Worm (Caenorhabditis elegans): ENCODE data around the gene srb-16.

The srb-16 gene

DNA sequence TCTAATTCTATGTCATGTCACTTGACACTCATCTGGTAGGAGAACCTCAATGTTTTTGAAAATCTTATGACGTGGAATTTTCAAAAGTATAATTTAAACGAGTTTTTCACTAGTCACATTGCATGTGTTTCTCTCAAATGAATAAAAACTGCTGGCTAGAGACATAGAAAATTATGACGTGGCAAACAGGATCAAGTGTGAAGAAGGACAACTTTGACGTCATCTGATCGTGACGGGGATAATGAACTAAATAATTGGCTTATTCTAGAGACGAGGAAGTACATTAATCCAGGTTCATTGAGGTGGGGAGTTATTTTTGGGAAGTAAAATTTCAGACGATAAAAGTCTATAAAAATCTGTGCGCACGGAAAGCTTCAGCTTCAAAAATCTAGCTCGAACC lies 32.5 kb upstream of the srb-16 start:
- TF ChIP-seq che-1 (tag; optimal IDR thresholded peaks at IDR 0.05) (no peak), gmeb-2 (tag; optimal IDR thresholded peaks at IDR 0.05) (no peak), zip-5 (tag; optimal IDR thresholded peaks at IDR 0.05) (no peak), K09A11.1 (tag; optimal IDR thresholded peaks at IDR 0.05; ENCODE audit: insufficient read depth) (no peak), ceh-30 (tag; optimal IDR thresholded peaks at IDR 0.05) (no peak), ceh-14 (tag; optimal IDR thresholded peaks at IDR 0.05) (no peak), pha-4 (tag; optimal IDR thresholded peaks at IDR 0.05) (no peak)

DNA sequence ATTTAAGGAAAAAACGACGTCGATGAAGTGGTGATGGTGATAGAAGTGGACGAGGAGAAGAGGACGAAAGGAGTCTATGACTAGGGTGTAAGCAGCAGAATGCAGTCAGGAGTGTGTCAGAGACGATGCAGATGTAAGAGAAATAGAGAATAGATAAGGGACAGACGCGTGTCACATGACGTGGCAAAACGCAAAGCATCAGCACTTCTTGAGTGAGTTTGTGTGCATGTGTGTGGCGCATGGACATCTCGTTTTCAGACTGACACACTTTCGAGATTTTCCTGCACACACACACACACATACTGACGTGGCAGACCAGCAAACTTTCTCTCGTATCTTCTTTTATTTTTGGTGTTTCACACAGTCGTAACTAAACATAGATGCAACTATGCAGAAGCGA lies 31.7 kb upstream of the srb-16 start:
- no peak for TF ChIP-seq ceh-22 (tag; optimal IDR thresholded peaks at IDR 0.05)
- no peak for TF ChIP-seq T23F11.4 (GFP tag; optimal IDR thresholded peaks at IDR 0.05)
- TF ChIP-seq mec-3 (tag; optimal IDR thresholded peaks at IDR 0.05; ENCODE audit: borderline replicate concordance): no peak
- no peak for TF ChIP-seq hlh-8 (tag; optimal IDR thresholded peaks at IDR 0.05)
- peak; percentile 14 for TF ChIP-seq nfya-1 (tag; optimal IDR thresholded peaks at IDR 0.05)
- TF ChIP-seq ceh-6 (GFP tag; optimal IDR thresholded peaks at IDR 0.05): no peak
- no peak for TF ChIP-seq rnt-1 (tag; optimal IDR thresholded peaks at IDR 0.05)
- peak; percentile 89 for TF ChIP-seq hlh-30 (tag; optimal IDR thresholded peaks at IDR 0.05; ENCODE audit: insufficient read depth)
- TF ChIP-seq ceh-45 (GFP tag; IDR thresholded peaks at IDR 0.05): 0 out of 2 replicates have a peak, but pooled peaks have one; percentile 31
- no peak for TF ChIP-seq odd-2 (tag; optimal IDR thresholded peaks at IDR 0.05)
- no peak for TF ChIP-seq zip-5 (tag; optimal IDR thresholded peaks at IDR 0.05)
- TF ChIP-seq C38D4.7 (GFP tag; optimal IDR thresholded peaks at IDR 0.05): no peak
- TF ChIP-seq ceh-30 (tag; optimal IDR thresholded peaks at IDR 0.05): no peak
- TF ChIP-seq ceh-2 (tag; optimal IDR thresholded peaks at IDR 0.05): no peak
- TF ChIP-seq nhr-11 (tag; optimal IDR thresholded peaks at IDR 0.05): no peak
- no peak for TF ChIP-seq hlh-6 (tag; optimal IDR thresholded peaks at IDR 0.05)
- peak; percentile 89 for TF ChIP-seq elt-2 (tag; optimal IDR thresholded peaks at IDR 0.05)
- TF ChIP-seq unc-55 (GFP tag; optimal IDR thresholded peaks at IDR 0.05): peak; percentile 43

DNA sequence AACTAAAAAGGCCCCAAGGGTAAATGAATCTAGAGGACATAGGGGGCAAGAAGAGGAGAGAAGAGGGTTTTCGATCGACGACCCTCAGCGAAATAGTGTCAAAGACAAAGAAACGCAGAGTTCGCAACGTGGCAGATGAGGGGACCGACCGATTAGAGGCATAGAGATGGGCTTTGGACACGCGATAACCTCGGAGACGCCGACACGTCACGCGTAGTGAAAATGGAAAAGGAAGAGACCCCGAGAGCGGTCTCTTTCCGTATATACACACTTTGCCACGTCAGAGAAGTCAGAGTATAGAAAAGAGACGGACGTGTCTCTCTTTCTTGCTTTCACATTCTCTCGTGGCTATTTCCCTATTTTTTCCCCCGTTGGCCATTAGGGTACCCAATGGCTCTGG lies 30.8 kb upstream of the srb-16 start:
- peak; percentile 51 for TF ChIP-seq unc-42 (tag; optimal IDR thresholded peaks at IDR 0.05)
- TF ChIP-seq ceh-31 (tag; optimal IDR thresholded peaks at IDR 0.05): peak; percentile 88
- no peak for TF ChIP-seq pqm-1 (tag; optimal IDR thresholded peaks at IDR 0.05)
- no peak for TF ChIP-seq pha-2 (tag; optimal IDR thresholded peaks at IDR 0.05)
- peak; percentile 61 for TF ChIP-seq ref-2 (tag; optimal IDR thresholded peaks at IDR 0.05)
- TF ChIP-seq sdc-2 (tag; optimal IDR thresholded peaks at IDR 0.05): peak; percentile 45
- TF ChIP-seq syd-9 (tag; optimal IDR thresholded peaks at IDR 0.05): peak; percentile 45
- TF ChIP-seq ceh-18 (tag; optimal IDR thresholded peaks at IDR 0.05): peak; percentile 74
- no peak for TF ChIP-seq ceh-45 (GFP tag; IDR thresholded peaks at IDR 0.05)
- no peak for TF ChIP-seq che-1 (tag; optimal IDR thresholded peaks at IDR 0.05)
- no peak for TF ChIP-seq odd-2 (tag; optimal IDR thresholded peaks at IDR 0.05)
- no peak for TF ChIP-seq eyg-1 (tag; optimal IDR thresholded peaks at IDR 0.05)
- no peak for TF ChIP-seq gmeb-2 (tag; optimal IDR thresholded peaks at IDR 0.05)
- TF ChIP-seq rnt-1 (tag; optimal IDR thresholded peaks at IDR 0.05): peak; percentile 52
- no peak for TF ChIP-seq C38D4.7 (GFP tag; optimal IDR thresholded peaks at IDR 0.05)
- TF ChIP-seq unc-55 (GFP tag; optimal IDR thresholded peaks at IDR 0.05): peak; percentile 87
- TF ChIP-seq tbx-2 (tag; optimal IDR thresholded peaks at IDR 0.05): peak; percentile 55
- peak; percentile 29 for TF ChIP-seq ceh-2 (tag; optimal IDR thresholded peaks at IDR 0.05)
- TF ChIP-seq ama-1 (optimal IDR thresholded peaks at IDR 0.05): no peak
- TF ChIP-seq fax-1 (tag; optimal IDR thresholded peaks at IDR 0.05): no peak
- TF ChIP-seq ceh-9 (tag; optimal IDR thresholded peaks at IDR 0.05): no peak
- no peak for TF ChIP-seq fkh-6 (tag; optimal IDR thresholded peaks at IDR 0.05)
- TF ChIP-seq mec-3 (tag; optimal IDR thresholded peaks at IDR 0.05; ENCODE audit: borderline replicate concordance): no peak
- TF ChIP-seq sox-2 (GFP tag; IDR thresholded peaks at IDR 0.05): no peak
- TF ChIP-seq pat-9 (tag; optimal IDR thresholded peaks at IDR 0.05): no peak
- TF ChIP-seq hlh-13 (GFP tag; optimal IDR thresholded peaks at IDR 0.05): no peak
- no peak for TF ChIP-seq hlh-6 (tag; optimal IDR thresholded peaks at IDR 0.05)
- TF ChIP-seq ceh-6 (GFP tag; optimal IDR thresholded peaks at IDR 0.05): no peak
- peak; percentile 80 for TF ChIP-seq nfya-1 (tag; optimal IDR thresholded peaks at IDR 0.05)
- TF ChIP-seq F13H6.1 (tag; optimal IDR thresholded peaks at IDR 0.05): peak; percentile 36
- no peak for TF ChIP-seq K02D7.2 (tag; optimal IDR thresholded peaks at IDR 0.05)
- peak; percentile 64 for TF ChIP-seq ceh-34 (tag; optimal IDR thresholded peaks at IDR 0.05)
- no peak for TF ChIP-seq unc-3 (GFP tag; conservative IDR thresholded peaks at IDR 0.05)
- TF ChIP-seq unc-3 (tag; optimal IDR thresholded peaks at IDR 0.05): peak; percentile 30
- TF ChIP-seq lim-6 (tag; optimal IDR thresholded peaks at IDR 0.05): no peak
- TF ChIP-seq nhr-232 (tag; optimal IDR thresholded peaks at IDR 0.05): no peak
- TF ChIP-seq ceh-19 (GFP tag; optimal IDR thresholded peaks at IDR 0.05): no peak
- TF ChIP-seq K09A11.1 (tag; optimal IDR thresholded peaks at IDR 0.05; ENCODE audit: insufficient read depth): peak; percentile 12

All from whole organism, late embryonic.